Worm (Caenorhabditis elegans) whole organism, midembryonic: Measurements from ENCODE around the gene T16G1.2.

ENCODE experiments used
- T22C8.4 ChIP-seq: fragments of 200-800 bp; sonication (Bioruptor generic); IDR thresholded peaks from 2 replicates; pipeline ENCODE4 v1.3.6; 2022; ENCODE audit warnings: missing genetic modification characterization, missing compliant biosample characterization
- cog-1 ChIP-seq: sonication (generic microtip); optimal IDR thresholded peaks from 2 replicates; lab custom pipeline; 2016; ENCODE audit warnings: missing genetic modification characterization, missing compliant biosample characterization
- flt-1 ChIP-seq: fragments of 200-800 bp; sonication (Bioruptor generic); IDR thresholded peaks from 2 replicates; pipeline ENCODE4 v1.3.6; 2022; ENCODE audit warnings: missing genetic modification characterization, missing compliant biosample characterization
- klf-2 ChIP-seq: fragments of 200-800 bp; sonication (Bioruptor generic); conservative IDR thresholded peaks from 2 replicates; pipeline ENCODE4 v1.3.6; 2022; ENCODE audit warnings: missing genetic modification reagents, missing genetic modification characterization, missing compliant biosample characterization
- med-1 ChIP-seq: sonication (generic microtip); optimal IDR thresholded peaks from 2 replicates; lab custom pipeline; 2017; ENCODE audit warnings: missing genetic modification characterization, mild to moderate bottlenecking, missing compliant biosample characterization, antibody characterized with exemption, missing genetic modification reagents; ENCODE audit not compliant: insufficient read depth
- ref-1 ChIP-seq: fragments of 200-800 bp; sonication (Bioruptor generic); conservative IDR thresholded peaks from 2 replicates; pipeline ENCODE4 v1.3.6; 2022; ENCODE audit warnings: missing genetic modification reagents, missing genetic modification characterization, missing compliant biosample characterization
- tab-1 ChIP-seq: fragments of 200-800 bp; sonication (Bioruptor generic); IDR thresholded peaks from 2 replicates; pipeline ENCODE4 v1.3.6; 2022; ENCODE audit warnings: missing genetic modification characterization, missing compliant biosample characterization
- ztf-23 ChIP-seq: fragments of 200-800 bp; sonication (Bioruptor generic); IDR thresholded peaks from 2 replicates; pipeline ENCODE4 v1.3.6; 2022; ENCODE audit warnings: missing genetic modification reagents, missing genetic modification characterization, missing compliant biosample characterization
- ztf-29 ChIP-seq: fragments of 200-800 bp; sonication (Bioruptor generic); IDR thresholded peaks from 2 replicates; pipeline ENCODE4 v1.3.6; 2022; ENCODE audit warnings: missing genetic modification reagents, missing genetic modification characterization, missing compliant biosample characterization

The T16G1.2 gene

DNA sequence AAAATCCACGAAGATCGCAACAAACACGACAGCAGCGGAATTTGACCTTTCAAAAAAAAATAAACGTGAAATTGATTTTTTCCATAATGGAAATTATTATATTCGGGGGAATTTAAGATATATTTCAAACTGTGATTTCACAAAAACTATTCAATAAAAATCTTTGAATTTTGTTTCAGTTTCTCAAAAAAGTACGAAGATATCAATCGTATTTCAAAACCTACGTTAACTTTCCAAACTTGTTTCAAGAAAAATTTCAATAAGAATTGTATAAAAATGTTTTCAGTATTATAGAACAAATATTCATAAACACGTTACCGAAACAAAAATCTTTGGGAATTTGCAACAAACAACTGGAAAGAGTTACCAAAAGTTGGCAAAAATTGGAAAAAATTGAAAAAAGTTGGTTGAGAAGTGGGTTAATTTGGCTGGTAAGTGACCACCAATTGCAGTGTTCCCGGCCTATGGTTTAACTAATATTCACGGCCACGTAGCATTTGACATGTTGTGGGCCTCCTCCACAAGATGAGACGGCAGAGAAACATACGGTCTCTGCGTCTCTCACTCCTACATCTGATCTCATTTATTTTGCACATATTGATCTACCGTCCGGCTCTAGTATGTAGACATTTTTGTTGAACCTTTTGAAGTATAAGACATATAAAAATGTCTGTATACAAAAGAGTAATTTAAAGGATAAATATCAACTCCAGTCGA, 21.7 kb downstream of the T16G1.2 start, which contains the start of the genes T16G1.9 and T16G1.18:
T16G1.9 (minus strand) TSS at position 51 of the 717 bp plus-strand sequence.
T16G1.18 (plus strand) TSS at position 493 of the 717 bp plus-strand sequence.
- TF ChIP-seq cog-1 (tag; lab: Kevin White, UChicago) (peak; percentile 35), ztf-29 (GFP tag; lab: Robert Waterston, UW) (no peak)

DNA sequence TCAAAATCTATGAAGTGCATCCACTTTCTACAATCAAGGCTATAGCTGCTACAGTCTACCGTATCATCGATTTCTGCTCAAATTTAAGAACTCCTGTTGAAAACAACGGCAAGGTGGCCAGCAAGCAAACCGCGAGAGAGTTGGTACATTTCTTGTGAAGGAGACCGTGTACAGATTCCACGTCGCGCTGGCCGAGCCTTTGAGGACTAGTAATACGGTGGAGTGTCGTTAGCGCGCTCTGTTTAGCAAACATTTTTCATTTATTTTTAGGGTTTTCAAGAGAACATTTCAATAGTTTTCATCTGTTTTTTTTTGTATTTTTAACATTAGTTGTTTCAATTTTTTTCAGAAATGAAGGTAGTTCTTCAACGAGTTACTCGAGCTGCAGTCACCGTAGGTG, 23.0 kb downstream of the T16G1.2 start, which contains the start of gene pqn-68:
pqn-68 (plus strand) TSS at position 350 of the 400 bp plus-strand sequence.
- TF ChIP-seq flt-1 (GFP tag; lab: Robert Waterston, UW), result no peak
- TF ChIP-seq ztf-23 (GFP tag; lab: Robert Waterston, UW), result no peak
- TF ChIP-seq ref-1 (GFP tag; lab: Robert Waterston, UW), result no peak
- no peak for TF ChIP-seq med-1 (GFP tag; lab: Kevin White, UChicago)
- TF ChIP-seq T22C8.4 (GFP tag; lab: Robert Waterston, UW), result no peak
- TF ChIP-seq tab-1 (GFP tag; lab: Robert Waterston, UW), result no peak
- TF ChIP-seq klf-2 (GFP tag; lab: Robert Waterston, UW), result no peak
- no peak for TF ChIP-seq ztf-29 (GFP tag; lab: Robert Waterston, UW)
- no peak for TF ChIP-seq cog-1 (tag; lab: Kevin White, UChicago)

DNA sequence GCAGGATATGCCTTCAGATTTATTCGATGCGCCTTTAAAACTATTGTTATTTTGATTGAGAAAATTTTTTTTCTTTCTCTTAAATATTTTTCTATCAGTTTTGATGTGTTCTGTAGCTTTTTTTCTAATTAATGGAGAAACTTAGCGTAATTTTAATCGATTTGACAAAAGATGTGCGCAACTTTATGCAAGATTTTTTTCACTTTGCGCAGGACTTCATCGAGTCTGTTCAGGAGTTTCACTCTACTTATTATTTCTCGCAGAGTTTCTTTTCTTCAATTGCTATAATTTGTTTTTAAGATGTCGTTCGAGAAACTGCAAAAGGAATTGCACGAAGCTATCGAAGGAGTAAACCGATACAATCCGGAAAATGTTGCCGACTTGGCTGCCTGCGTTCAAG, 24.4 kb downstream of the T16G1.2 start, which contains the start of gene eif-3.K:
eif-3.K (plus strand) TSS at position 301 of the 400 bp plus-strand sequence.
- no peak for TF ChIP-seq klf-2 (GFP tag; lab: Robert Waterston, UW)
- TF ChIP-seq med-1 (GFP tag; lab: Kevin White, UChicago), result no peak
- no peak for TF ChIP-seq tab-1 (GFP tag; lab: Robert Waterston, UW)

DNA sequence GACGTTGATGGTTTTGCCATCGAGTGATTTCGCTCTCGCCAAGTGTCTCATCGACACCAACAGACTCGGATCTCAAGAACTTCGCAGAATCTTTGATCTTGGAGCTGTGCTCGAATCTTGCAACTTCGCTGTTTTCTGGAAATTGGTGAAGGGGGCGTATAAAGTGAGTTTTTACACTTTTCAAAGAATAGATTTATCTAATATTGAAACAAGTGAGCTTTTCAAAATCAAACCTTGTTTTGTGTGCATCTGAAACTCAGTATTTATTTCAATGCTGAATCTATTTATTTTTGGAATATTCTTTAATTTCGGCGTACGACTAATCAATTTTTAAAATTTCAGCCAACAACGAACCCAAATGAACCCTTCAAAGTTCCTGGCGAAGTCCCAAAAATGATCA, 25.0 kb downstream of the T16G1.2 start:
- TF ChIP-seq ztf-23 (GFP tag; lab: Robert Waterston, UW) (no peak), cog-1 (tag; lab: Kevin White, UChicago) (no peak), tab-1 (GFP tag; lab: Robert Waterston, UW) (no peak), T22C8.4 (GFP tag; lab: Robert Waterston, UW) (no peak), flt-1 (GFP tag; lab: Robert Waterston, UW) (no peak), ztf-29 (GFP tag; lab: Robert Waterston, UW) (no peak), med-1 (GFP tag; lab: Kevin White, UChicago) (no peak), ref-1 (GFP tag; lab: Robert Waterston, UW) (no peak), klf-2 (GFP tag; lab: Robert Waterston, UW) (no peak)

DNA sequence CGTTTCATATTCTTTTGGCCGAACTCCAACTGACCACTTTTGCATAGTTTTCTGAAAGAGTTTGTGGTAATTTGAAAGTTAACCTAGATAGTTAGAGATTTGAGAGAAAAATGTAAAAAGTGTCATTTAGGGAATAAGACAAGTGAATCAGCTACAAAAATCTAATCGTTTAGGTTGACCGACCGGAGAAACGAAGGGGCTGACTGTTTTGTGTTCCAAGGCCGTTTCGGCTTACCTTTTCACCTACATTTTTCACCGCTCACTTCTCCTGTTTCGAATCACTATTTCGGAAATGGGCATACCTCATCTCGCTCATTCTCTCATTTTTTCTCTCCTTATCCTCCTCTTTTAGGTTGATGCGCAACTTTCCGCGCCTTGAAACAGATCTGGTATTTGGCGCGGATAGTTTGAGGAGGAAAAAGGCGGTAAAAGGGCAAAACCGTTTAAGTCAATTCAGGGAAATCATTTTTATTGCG, 31.8 kb downstream of the T16G1.2 start, which contains the start of gene mpst-7:
mpst-7 (minus strand) TSS at position 51 of the 476 bp plus-strand sequence.
- no peak for TF ChIP-seq ztf-23 (GFP tag; lab: Robert Waterston, UW)
- TF ChIP-seq tab-1 (GFP tag; lab: Robert Waterston, UW), result no peak
- no peak for TF ChIP-seq klf-2 (GFP tag; lab: Robert Waterston, UW)
- no peak for TF ChIP-seq T22C8.4 (GFP tag; lab: Robert Waterston, UW)
- no peak for TF ChIP-seq ref-1 (GFP tag; lab: Robert Waterston, UW)
- TF ChIP-seq flt-1 (GFP tag; lab: Robert Waterston, UW), result no peak
- no peak for TF ChIP-seq med-1 (GFP tag; lab: Kevin White, UChicago)
- no peak for TF ChIP-seq cog-1 (tag; lab: Kevin White, UChicago)
- TF ChIP-seq ztf-29 (GFP tag; lab: Robert Waterston, UW), result no peak

DNA sequence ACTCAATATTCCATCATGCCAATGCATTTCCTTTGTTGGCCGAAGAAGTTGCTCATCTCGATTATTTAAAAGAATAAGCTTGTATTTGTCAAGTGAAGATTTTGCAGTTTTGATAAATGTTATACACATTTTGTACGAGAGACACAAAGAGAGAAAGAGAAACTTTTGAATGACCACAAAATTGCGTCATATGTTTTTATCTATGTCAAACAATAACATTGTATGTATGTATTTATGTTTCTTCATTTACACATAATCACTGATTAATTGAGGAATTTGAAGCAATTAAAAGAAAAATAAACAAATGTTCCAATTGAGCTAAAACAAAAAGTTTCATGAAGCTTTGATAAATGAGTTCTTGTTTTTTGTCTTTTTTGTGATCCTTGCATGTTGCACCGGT, 33.9 kb downstream of the T16G1.2 start, which contains the start of gene hrg-9:
hrg-9 (minus strand) TSS at position 152 of the 400 bp plus-strand sequence.
- TF ChIP-seq ref-1 (GFP tag; lab: Robert Waterston, UW), result no peak
- TF ChIP-seq ztf-29 (GFP tag; lab: Robert Waterston, UW), result no peak
- TF ChIP-seq klf-2 (GFP tag; lab: Robert Waterston, UW), result no peak
- TF ChIP-seq tab-1 (GFP tag; lab: Robert Waterston, UW), result no peak
- no peak for TF ChIP-seq flt-1 (GFP tag; lab: Robert Waterston, UW)
- no peak for TF ChIP-seq med-1 (GFP tag; lab: Kevin White, UChicago)
- TF ChIP-seq cog-1 (tag; lab: Kevin White, UChicago), result no peak
- no peak for TF ChIP-seq T22C8.4 (GFP tag; lab: Robert Waterston, UW)
- no peak for TF ChIP-seq ztf-23 (GFP tag; lab: Robert Waterston, UW)

DNA sequence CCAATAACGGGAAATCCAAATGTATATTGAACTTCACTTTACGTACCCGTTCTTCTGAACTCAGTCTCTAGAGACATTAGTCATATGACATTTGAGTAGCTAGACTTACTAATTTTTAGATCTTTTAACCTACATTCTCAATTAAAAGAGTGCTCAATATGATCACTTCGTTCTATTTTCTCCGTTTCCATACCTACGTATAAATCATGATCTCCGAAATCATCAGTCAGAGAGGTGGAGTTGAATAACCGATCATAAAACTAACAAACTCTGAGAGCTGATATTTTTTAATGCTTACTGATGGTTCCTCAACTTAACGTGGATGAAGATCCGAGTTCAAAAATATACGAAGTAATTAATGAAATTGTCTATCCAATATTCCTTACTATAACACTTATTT, 34.8 kb downstream of the T16G1.2 start, which contains the start of gene srd-35:
srd-35 (plus strand) TSS at position 301 of the 400 bp plus-strand sequence.
- TF ChIP-seq T22C8.4 (GFP tag; lab: Robert Waterston, UW) (no peak), med-1 (GFP tag; lab: Kevin White, UChicago) (no peak), flt-1 (GFP tag; lab: Robert Waterston, UW) (no peak), ztf-29 (GFP tag; lab: Robert Waterston, UW) (no peak), ztf-23 (GFP tag; lab: Robert Waterston, UW) (no peak), ref-1 (GFP tag; lab: Robert Waterston, UW) (no peak), tab-1 (GFP tag; lab: Robert Waterston, UW) (no peak)

DNA sequence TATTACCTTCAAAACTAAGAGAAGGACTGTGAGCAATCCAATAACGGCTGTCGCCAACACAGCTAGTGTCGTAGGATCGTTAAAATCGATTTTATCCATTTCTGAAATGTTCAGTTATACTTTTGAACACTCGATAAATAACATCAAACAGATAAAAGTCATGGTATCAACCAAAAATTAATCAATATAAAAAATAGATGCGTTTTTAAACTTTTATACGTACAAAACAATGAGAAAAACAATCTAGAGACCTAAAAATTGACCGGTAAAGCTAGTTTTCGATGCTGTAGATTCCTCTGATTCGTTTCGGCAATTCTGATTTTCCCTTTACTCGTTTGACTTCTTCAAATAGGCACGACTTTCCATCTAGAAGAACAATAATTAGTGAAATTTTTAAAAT, 37.8 kb downstream of the T16G1.2 start, which contains the start of gene R186.3:
R186.3 (minus strand) TSS at position 101 of the 400 bp plus-strand sequence.
- no peak for TF ChIP-seq cog-1 (tag; lab: Kevin White, UChicago)
- TF ChIP-seq ztf-23 (GFP tag; lab: Robert Waterston, UW), result no peak
- no peak for TF ChIP-seq T22C8.4 (GFP tag; lab: Robert Waterston, UW)
- TF ChIP-seq flt-1 (GFP tag; lab: Robert Waterston, UW), result no peak
- no peak for TF ChIP-seq med-1 (GFP tag; lab: Kevin White, UChicago)
- no peak for TF ChIP-seq ztf-29 (GFP tag; lab: Robert Waterston, UW)
- TF ChIP-seq ref-1 (GFP tag; lab: Robert Waterston, UW), result no peak
- no peak for TF ChIP-seq klf-2 (GFP tag; lab: Robert Waterston, UW)
- no peak for TF ChIP-seq tab-1 (GFP tag; lab: Robert Waterston, UW)
